Worm (Caenorhabditis elegans) whole organism, L2 larva: ENCODE data around the gene spin-4.

Experiments used
- R02D3.7 ChIP-seq: fragments of 150-350 bp; optimal IDR thresholded peaks from 2 replicates; lab custom pipeline; 2014; ENCODE audit warnings: missing biosample characterization, missing genetic modification characterization
- ama-1 ChIP-seq: fragments of 150-350 bp; optimal IDR thresholded peaks from 2 replicates; lab custom pipeline; 2018; ENCODE audit warnings: inconsistent platforms
- ceh-16 ChIP-seq: fragments of 150-350 bp; optimal IDR thresholded peaks from 2 replicates; lab custom pipeline; 2014; ENCODE audit warnings: missing biosample characterization, missing genetic modification characterization
- lin-11 ChIP-seq: fragments of 150-350 bp; sonication (generic microtip); optimal IDR thresholded peaks from 2 replicates; lab custom pipeline; 2014; ENCODE audit warnings: missing biosample characterization, missing genetic modification characterization, inconsistent platforms, mixed read lengths
- lin-39 ChIP-seq: fragments of 150-350 bp; optimal IDR thresholded peaks from 2 replicates; lab custom pipeline; 2014; ENCODE audit warnings: missing biosample characterization, missing genetic modification reagents, missing genetic modification characterization
- lsy-2 ChIP-seq, 2 experiments: fragments of 150-350 bp in 1 of 2; sonication (generic microtip) in 1 of 2; optimal IDR thresholded peaks; 2 replicates each; lab custom pipeline; 2014 to 2017; ENCODE audit warnings: missing biosample characterization in 2 of 2, missing genetic modification characterization in 2 of 2
- nhr-11 ChIP-seq: fragments of 150-350 bp; optimal IDR thresholded peaks from 2 replicates; lab custom pipeline; 2014; ENCODE audit warnings: missing biosample characterization, missing genetic modification characterization
- nhr-21 ChIP-seq: fragments of 150-350 bp; optimal IDR thresholded peaks from 2 replicates; lab custom pipeline; 2014; ENCODE audit warnings: missing biosample characterization, missing genetic modification characterization
- nhr-237 ChIP-seq: fragments of 150-350 bp; optimal IDR thresholded peaks from 2 replicates; lab custom pipeline; 2014; ENCODE audit warnings: missing biosample characterization, missing genetic modification characterization
- nhr-77 ChIP-seq: fragments of 150-350 bp; optimal IDR thresholded peaks from 2 replicates; lab custom pipeline; 2014; ENCODE audit warnings: missing biosample characterization, missing genetic modification characterization
- zag-1 ChIP-seq: fragments of 150-350 bp; optimal IDR thresholded peaks from 2 replicates; lab custom pipeline; 2014; ENCODE audit warnings: missing biosample characterization, missing genetic modification characterization

ce11 chrIII:12738935-12739334 is 50.8 kb downstream of the spin-4 start:
- TF ChIP-seq ceh-16 (no peak), nhr-11 (tag; lab: Kevin White, UChicago) (no peak), nhr-21 (no peak), ama-1 (lab: Kevin White, UChicago) (no peak), zag-1 (tag; lab: Kevin White, UChicago) (no peak), R02D3.7 (tag; lab: Kevin White, UChicago) (no peak), nhr-77 (tag; lab: Kevin White, UChicago) (no peak), lin-11 (tag; lab: Kevin White, UChicago) (no peak), nhr-237 (no peak), lin-39 (tag; lab: Kevin White, UChicago) (no peak), lsy-2 (tag; optimal IDR thresholded peaks at IDR 0.05; lab: Kevin White, UChicago) (no peak)
